Worm (Caenorhabditis elegans) whole organism, young adult: ENCODE data around the gene osta-3.

Experiments
- B0261.1 ChIP-seq: sonication (generic microtip); optimal IDR thresholded peaks from 2 replicates; lab custom pipeline; 2016; ENCODE audit warnings: mild to moderate bottlenecking, missing genetic modification characterization, moderate library complexity, missing compliant biosample characterization
- B0336.3 ChIP-seq: fragments of 200-800 bp; sonication (Bioruptor generic); IDR thresholded peaks from 2 replicates; pipeline ENCODE4 v1.3.6; 2022; ENCODE audit warnings: missing genetic modification characterization, missing compliant biosample characterization
- D2030.7 ChIP-seq: fragments of 200-800 bp; sonication (Bioruptor generic); IDR thresholded peaks from 2 replicates; pipeline ENCODE4 v1.3.6; 2022; ENCODE audit warnings: missing genetic modification reagents, missing genetic modification characterization, missing compliant biosample characterization
- F23B12.7 ChIP-seq: sonication (generic microtip); optimal IDR thresholded peaks from 2 replicates; lab custom pipeline; 2017; ENCODE audit warnings: missing genetic modification characterization, mild to moderate bottlenecking, missing compliant biosample characterization, antibody characterized with exemption, moderate library complexity; ENCODE audit not compliant: insufficient read depth
- F52B5.7 ChIP-seq: sonication (generic microtip); optimal IDR thresholded peaks from 2 replicates; lab custom pipeline; 2016; ENCODE audit warnings: mild to moderate bottlenecking, missing genetic modification characterization, missing compliant biosample characterization
- F55B11.4 ChIP-seq: sonication (generic microtip); optimal IDR thresholded peaks from 2 replicates; lab custom pipeline; 2016; ENCODE audit warnings: missing compliant biosample characterization, missing genetic modification characterization, borderline replicate concordance; ENCODE audit not compliant: insufficient read depth
- F57C9.4 ChIP-seq: sonication (generic microtip); optimal IDR thresholded peaks from 2 replicates; lab custom pipeline; 2017; ENCODE audit warnings: mild to moderate bottlenecking, missing genetic modification characterization, missing compliant biosample characterization
- T07F8.4 ChIP-seq: sonication (generic microtip); optimal IDR thresholded peaks from 2 replicates; lab custom pipeline; 2016; ENCODE audit warnings: mild to moderate bottlenecking, missing genetic modification characterization, moderate library complexity, missing compliant biosample characterization
- Y53G8AR.9 ChIP-seq: fragments of 200-800 bp; sonication (Bioruptor generic); conservative IDR thresholded peaks from 2 replicates; pipeline ENCODE4 v1.3.6; 2022; ENCODE audit warnings: missing genetic modification reagents, missing genetic modification characterization, missing compliant biosample characterization
- Y56A3A.18 ChIP-seq: fragments of 200-800 bp; sonication (Bioruptor generic); IDR thresholded peaks from 2 replicates; pipeline ENCODE4 v1.3.6; 2022; ENCODE audit warnings: missing genetic modification reagents, missing genetic modification characterization, missing compliant biosample characterization
- akir-1 ChIP-seq: fragments of 200-800 bp; sonication (Bioruptor generic); optimal IDR thresholded peaks from 2 replicates; lab custom pipeline; 2018; ENCODE audit warnings: mild to moderate bottlenecking, missing genetic modification characterization, moderate library complexity, missing compliant biosample characterization
- aptf-3 ChIP-seq: fragments of 200-800 bp; sonication (Bioruptor generic); IDR thresholded peaks from 2 replicates; pipeline ENCODE4 v1.3.6; 2022; ENCODE audit warnings: missing genetic modification characterization, missing compliant biosample characterization
- attf-5 ChIP-seq: fragments of 200-800 bp; sonication (Bioruptor generic); optimal IDR thresholded peaks from 2 replicates; lab custom pipeline; 2018; ENCODE audit warnings: mild to moderate bottlenecking, missing genetic modification characterization, missing compliant biosample characterization
- attf-6 ChIP-seq: fragments of 200-800 bp; sonication (Bioruptor generic); IDR thresholded peaks from 2 replicates; pipeline ENCODE4 v1.3.6; 2022; ENCODE audit warnings: missing genetic modification reagents, missing genetic modification characterization, missing compliant biosample characterization
- ccch-3 ChIP-seq: fragments of 200-800 bp; sonication (Bioruptor generic); optimal IDR thresholded peaks from 2 replicates; lab custom pipeline; 2018; ENCODE audit warnings: mild to moderate bottlenecking, missing genetic modification characterization, missing compliant biosample characterization
- cebp-2 ChIP-seq: fragments of 200-800 bp; sonication (Bioruptor generic); IDR thresholded peaks from 2 replicates; pipeline ENCODE4 v1.3.6; 2022; ENCODE audit warnings: missing genetic modification characterization, missing compliant biosample characterization
- ceh-100 ChIP-seq: fragments of 200-800 bp; sonication (Bioruptor generic); IDR thresholded peaks from 2 replicates; pipeline ENCODE4 v1.3.6; 2022; ENCODE audit warnings: missing genetic modification reagents, missing genetic modification characterization, missing compliant biosample characterization
- ceh-79 ChIP-seq: sonication (generic microtip); optimal IDR thresholded peaks from 2 replicates; lab custom pipeline; 2017; ENCODE audit warnings: mild to moderate bottlenecking, missing genetic modification characterization, missing compliant biosample characterization
- egl-44 ChIP-seq: fragments of 200-800 bp; sonication (Bioruptor generic); IDR thresholded peaks from 2 replicates; pipeline ENCODE4 v1.3.6; 2022; ENCODE audit warnings: missing genetic modification reagents, missing genetic modification characterization, missing compliant biosample characterization
- egrh-3 ChIP-seq: fragments of 200-800 bp; sonication (Bioruptor generic); IDR thresholded peaks from 2 replicates; pipeline ENCODE4 v1.3.6; 2022; ENCODE audit warnings: missing genetic modification reagents, missing genetic modification characterization, missing compliant biosample characterization
- ekl-4 ChIP-seq: fragments of 200-800 bp; sonication (Bioruptor generic); IDR thresholded peaks from 2 replicates; pipeline ENCODE4 v1.3.6; 2022; ENCODE audit warnings: missing genetic modification reagents, missing genetic modification characterization, missing compliant biosample characterization
- fkh-3 ChIP-seq: sonication (generic microtip); optimal IDR thresholded peaks from 2 replicates; lab custom pipeline; 2016; ENCODE audit warnings: mild to moderate bottlenecking, missing genetic modification characterization, missing compliant biosample characterization
- him-1 ChIP-seq: sonication (generic microtip); optimal IDR thresholded peaks from 2 replicates; lab custom pipeline; 2016; ENCODE audit warnings: missing genotype, missing genetic modification reagents, missing genetic modification characterization, missing compliant biosample characterization
- hmg-1.2 ChIP-seq: fragments of 200-800 bp; sonication (Bioruptor generic); IDR thresholded peaks from 2 replicates; pipeline ENCODE4 v1.3.6; 2022; ENCODE audit warnings: missing genetic modification reagents, missing genetic modification characterization, missing compliant biosample characterization
- hrde-1 ChIP-seq: sonication (generic microtip); optimal IDR thresholded peaks from 2 replicates; lab custom pipeline; 2016; ENCODE audit warnings: missing genetic modification characterization, mild to moderate bottlenecking, missing compliant biosample characterization, moderate library complexity, missing genotype, missing genetic modification reagents, borderline replicate concordance
- hsf-1 ChIP-seq: fragments of 200-800 bp; sonication (Bioruptor generic); IDR thresholded peaks from 2 replicates; pipeline ENCODE4 v1.3.6; 2022; ENCODE audit warnings: missing genetic modification reagents, missing genetic modification characterization, missing compliant biosample characterization
- let-526 ChIP-seq: fragments of 200-800 bp; sonication (Bioruptor generic); IDR thresholded peaks from 2 replicates; pipeline ENCODE4 v1.3.6; 2022; ENCODE audit warnings: missing genetic modification reagents, missing genetic modification characterization, missing compliant biosample characterization
- lin-26 ChIP-seq: fragments of 200-800 bp; sonication (Bioruptor generic); IDR thresholded peaks from 2 replicates; pipeline ENCODE4 v1.3.6; 2022; ENCODE audit warnings: missing genetic modification reagents, missing genetic modification characterization, missing compliant biosample characterization
- lin-35 ChIP-seq, 3 experiments: fragments of 150-350 bp in 2 of 3; sonication (generic microtip) in 1 of 3; optimal IDR thresholded peaks; 2 replicates each; lab custom pipeline; 2014 to 2018; ENCODE audit warnings: missing biosample characterization in 3 of 3, missing genetic modification characterization in 3 of 3, missing genetic modification reagents in 3 of 3
- lin-40 ChIP-seq: sonication (generic microtip); optimal IDR thresholded peaks from 2 replicates; lab custom pipeline; 2016; ENCODE audit warnings: missing genetic modification characterization, mild to moderate bottlenecking, missing compliant biosample characterization, missing genotype, missing genetic modification reagents
- lin-54 ChIP-seq: fragments of 200-800 bp; sonication (Bioruptor generic); optimal IDR thresholded peaks from 2 replicates; lab custom pipeline; 2018; ENCODE audit warnings: mild to moderate bottlenecking, missing genetic modification characterization, missing compliant biosample characterization
- madf-6 ChIP-seq: fragments of 200-800 bp; sonication (Bioruptor generic); IDR thresholded peaks from 2 replicates; pipeline ENCODE4 v1.3.6; 2022; ENCODE audit warnings: missing genetic modification reagents, missing genetic modification characterization, missing compliant biosample characterization
- nhr-120 ChIP-seq: fragments of 200-800 bp; sonication (Bioruptor generic); IDR thresholded peaks from 2 replicates; pipeline ENCODE4 v1.3.6; 2022; ENCODE audit warnings: missing genetic modification characterization, missing compliant biosample characterization
- nhr-90 ChIP-seq: sonication (generic microtip); optimal IDR thresholded peaks from 2 replicates; lab custom pipeline; 2016; ENCODE audit warnings: missing genotype, mild to moderate bottlenecking, missing genetic modification characterization, missing compliant biosample characterization
- pbrm-1 ChIP-seq: fragments of 200-800 bp; sonication (Bioruptor generic); IDR thresholded peaks from 2 replicates; pipeline ENCODE4 v1.3.6; 2022; ENCODE audit warnings: missing genetic modification reagents, missing genetic modification characterization, missing compliant biosample characterization
- pha-4 ChIP-seq: fragments of 150-350 bp; sonication (generic microtip); optimal IDR thresholded peaks from 2 replicates; lab custom pipeline; 2014; ENCODE audit warnings: missing biosample characterization, missing genetic modification reagents, missing genetic modification characterization
- rcor-1 ChIP-seq: fragments of 200-800 bp; sonication (Bioruptor generic); IDR thresholded peaks from 2 replicates; pipeline ENCODE4 v1.3.6; 2022; ENCODE audit warnings: missing genetic modification reagents, missing genetic modification characterization, missing compliant biosample characterization
- repo-1 ChIP-seq: sonication (generic microtip); optimal IDR thresholded peaks from 2 replicates; lab custom pipeline; 2017; ENCODE audit warnings: mild to moderate bottlenecking, missing genetic modification characterization, missing compliant biosample characterization
- snpc-3.4 ChIP-seq: sonication (generic microtip); optimal IDR thresholded peaks from 2 replicates; lab custom pipeline; 2017; ENCODE audit warnings: missing genetic modification characterization, mild to moderate bottlenecking, missing compliant biosample characterization, antibody characterized with exemption, moderate library complexity, missing genotype, missing genetic modification reagents
- tbp1 ChIP-seq: fragments of 200-800 bp; sonication (Bioruptor generic); optimal IDR thresholded peaks from 2 replicates; lab custom pipeline; 2018; ENCODE audit warnings: mild to moderate bottlenecking, missing genetic modification characterization, missing compliant biosample characterization
- unc-62 ChIP-seq: fragments of 150-350 bp; optimal IDR thresholded peaks from 2 replicates; lab custom pipeline; 2014; ENCODE audit warnings: missing biosample characterization, missing genetic modification reagents, missing genetic modification characterization
- zfh-2 ChIP-seq: fragments of 200-800 bp; sonication (Bioruptor generic); conservative IDR thresholded peaks from 2 replicates; pipeline ENCODE4 v1.3.6; 2022; ENCODE audit warnings: missing genetic modification reagents, missing genetic modification characterization, missing compliant biosample characterization
- ztf-18 ChIP-seq: sonication (generic microtip); optimal IDR thresholded peaks from 2 replicates; lab custom pipeline; 2016; ENCODE audit warnings: missing genotype, mild to moderate bottlenecking, missing genetic modification characterization, missing compliant biosample characterization
- ztf-22 ChIP-seq: fragments of 200-800 bp; sonication (Bioruptor generic); optimal IDR thresholded peaks from 2 replicates; lab custom pipeline; 2018; ENCODE audit warnings: mild to moderate bottlenecking, missing genetic modification characterization, moderate library complexity, missing compliant biosample characterization
- ztf-25 ChIP-seq: fragments of 200-800 bp; sonication (Bioruptor generic); IDR thresholded peaks from 2 replicates; pipeline ENCODE4 v1.3.6; 2022; ENCODE audit warnings: missing genetic modification reagents, missing genetic modification characterization, missing compliant biosample characterization
- ztf-26 ChIP-seq: sonication (generic microtip); optimal IDR thresholded peaks from 2 replicates; lab custom pipeline; 2017; ENCODE audit warnings: missing genetic modification characterization, missing compliant biosample characterization

osta-3 gene

ce11 chrII:14814894-14815568 is 2.7 kb downstream of the osta-3 start, which contains the start of gene W01D2.1 (continued):
- TF ChIP-seq F52B5.7 (tag; lab: Kevin White, UChicago): no peak
- TF ChIP-seq B0336.3 (GFP tag; lab: Robert Waterston, UW): peak; percentile 48; the same call in 1 of the 2 replicates
- peak; percentile 11; the same call in 1 of the 2 replicates for TF ChIP-seq hmg-1.2
- TF ChIP-seq let-526 (GFP tag; lab: Robert Waterston, UW): no peak
- no peak for TF ChIP-seq fkh-3
- TF ChIP-seq repo-1 (tag; lab: Kevin White, UChicago): no peak
- no peak for TF ChIP-seq egrh-3 (GFP tag; lab: Robert Waterston, UW)
- TF ChIP-seq ceh-100: no peak
- TF ChIP-seq ztf-22 (GFP tag; lab: Kevin White, UChicago): no peak
- no peak for TF ChIP-seq Y53G8AR.9
- no peak for TF ChIP-seq akir-1
- TF ChIP-seq F55B11.4: no peak

- TF ChIP-seq rcor-1 (peak; percentile 46; the same call in 1 of the 2 replicates), pha-4 (no peak), F23B12.7 (tag; lab: Kevin White, UChicago) (no peak), zfh-2 (GFP tag; lab: Robert Waterston, UW) (no peak), madf-6 (GFP tag; lab: Robert Waterston, UW) (peak; percentile 68; the same call in 1 of the 2 replicates), T07F8.4 (tag; lab: Kevin White, UChicago) (no peak), him-1 (peak; percentile 28), unc-62 (GFP tag; lab: Kevin White, UChicago) (no peak), B0336.3 (GFP tag; lab: Robert Waterston, UW) (peak; percentile 54; the same call in 1 of the 2 replicates), tbp1 (GFP tag; lab: Kevin White, UChicago) (peak; percentile 27), aptf-3 (GFP tag; lab: Robert Waterston, UW) (no peak), lin-54 (GFP tag; lab: Kevin White, UChicago) (peak; percentile 25), D2030.7 (peak; percentile 35; the same call in 1 of the 2 replicates), hrde-1 (tag; lab: Kevin White, UChicago) (peak; percentile 34), snpc-3.4 (tag; lab: Kevin White, UChicago) (peak; percentile 66), attf-6 (GFP tag; lab: Robert Waterston, UW) (0 out of 2 replicates have a peak, but pooled peaks have one; percentile 35), nhr-90 (tag; lab: Kevin White, UChicago) (no peak), ztf-18 (tag; lab: Kevin White, UChicago) (no peak), attf-5 (GFP tag; lab: Kevin White, UChicago) (no peak), hsf-1 (GFP tag; lab: Robert Waterston, UW) (peak; percentile 65), lin-40 (tag; lab: Kevin White, UChicago) (no peak), egl-44 (GFP tag; lab: Robert Waterston, UW) (no peak), lin-26 (peak; percentile 50; the same call in 1 of the 2 replicates), cebp-2 (GFP tag; lab: Robert Waterston, UW) (0 out of 2 replicates have a peak, but pooled peaks have one; percentile 7), ccch-3 (no peak), F57C9.4 (no peak), B0261.1 (tag; lab: Kevin White, UChicago) (no peak), ztf-25 (GFP tag; lab: Robert Waterston, UW) (no peak), lin-35 (GFP tag; optimal IDR thresholded peaks at IDR 0.05; lab: Kevin White, UChicago) (peak in 1 of 3 experiments; percentile 42), ekl-4 (GFP tag; lab: Robert Waterston, UW) (peak; percentile 38; the same call in 1 of the 2 replicates), nhr-120 (no peak), Y56A3A.18 (GFP tag; lab: Robert Waterston, UW) (peak; percentile 44; the same call in 1 of the 2 replicates), ceh-79 (tag; lab: Kevin White, UChicago) (no peak), pbrm-1 (GFP tag; lab: Robert Waterston, UW) (peak; percentile 27; the same call in 1 of the 2 replicates), ztf-26 (tag; lab: Kevin White, UChicago) (no peak), hmg-1.2 (peak; percentile 18; the same call in 1 of the 2 replicates)
Observed at ce11 chrII:14816086-14816485, 3.8 kb downstream of the osta-3 start.
